Worm (Caenorhabditis elegans) whole organism, late embryonic: ENCODE data around the gene F49C12.5.

Source experiments
- K09A11.1 ChIP-seq: sonication (generic microtip); optimal IDR thresholded peaks from 2 replicates; lab custom pipeline; 2017; ENCODE audit warnings: antibody characterized with exemption, mild to moderate bottlenecking, missing genetic modification characterization, missing compliant biosample characterization; ENCODE audit not compliant: insufficient read depth
- Y22D7AL.16 ChIP-seq: sonication (generic microtip); optimal IDR thresholded peaks from 2 replicates; lab custom pipeline; 2016; ENCODE audit warnings: missing genetic modification characterization, missing compliant biosample characterization
- ama-1 ChIP-seq: fragments of 150-350 bp; optimal IDR thresholded peaks from 2 replicates; lab custom pipeline; 2014
- ceh-18 ChIP-seq: sonication (generic microtip); optimal IDR thresholded peaks from 2 replicates; lab custom pipeline; 2016; ENCODE audit warnings: missing genetic modification characterization, missing compliant biosample characterization
- ceh-2 ChIP-seq: sonication (generic microtip); optimal IDR thresholded peaks from 2 replicates; lab custom pipeline; 2016; ENCODE audit warnings: missing genotype, missing genetic modification characterization, missing compliant biosample characterization
- ceh-34 ChIP-seq: sonication (generic microtip); optimal IDR thresholded peaks from 2 replicates; lab custom pipeline; 2016; ENCODE audit warnings: mild to moderate bottlenecking, missing genetic modification characterization, missing compliant biosample characterization
- fkh-10 ChIP-seq: fragments of 150-350 bp; optimal IDR thresholded peaks from 2 replicates; lab custom pipeline; 2014; ENCODE audit warnings: missing biosample characterization, missing genetic modification reagents, missing genetic modification characterization
- hlh-8 ChIP-seq: sonication (generic microtip); optimal IDR thresholded peaks from 2 replicates; lab custom pipeline; 2016; ENCODE audit warnings: missing genotype, missing genetic modification characterization, missing compliant biosample characterization
- nfya-1 ChIP-seq: sonication (generic microtip); optimal IDR thresholded peaks from 2 replicates; lab custom pipeline; 2017; ENCODE audit warnings: missing genetic modification characterization, mild to moderate bottlenecking, missing compliant biosample characterization, antibody characterized with exemption, moderate library complexity
- pat-9 ChIP-seq: fragments of 200-800 bp; sonication (Bioruptor generic); optimal IDR thresholded peaks from 2 replicates; lab custom pipeline; 2018; ENCODE audit warnings: mild to moderate bottlenecking, missing genetic modification characterization, moderate library complexity, missing compliant biosample characterization
- rnt-1 ChIP-seq: sonication (generic microtip); optimal IDR thresholded peaks from 2 replicates; lab custom pipeline; 2016; ENCODE audit warnings: missing genetic modification characterization, missing compliant biosample characterization
- sox-4 ChIP-seq: sonication (generic microtip); optimal IDR thresholded peaks from 2 replicates; lab custom pipeline; 2017; ENCODE audit warnings: mild to moderate bottlenecking, missing genetic modification characterization, inconsistent platforms, missing compliant biosample characterization

- TF ChIP-seq fkh-10 = no peak
- TF ChIP-seq ceh-2 (tag; lab: Kevin White, UChicago) = no peak
- TF ChIP-seq sox-4 (tag; lab: Kevin White, UChicago) = no peak
- TF ChIP-seq pat-9 (tag; lab: Kevin White, UChicago) = no peak
- no peak for TF ChIP-seq nfya-1 (tag; lab: Kevin White, UChicago)
- no peak for TF ChIP-seq ama-1
- TF ChIP-seq ceh-18 (tag; lab: Kevin White, UChicago) = no peak
- TF ChIP-seq hlh-8 (tag; lab: Kevin White, UChicago) = no peak
- TF ChIP-seq ceh-34 (tag; lab: Kevin White, UChicago) = no peak
- TF ChIP-seq rnt-1 (tag; lab: Kevin White, UChicago) = no peak
- TF ChIP-seq K09A11.1 (tag; lab: Kevin White, UChicago) = no peak
- no peak for TF ChIP-seq Y22D7AL.16 (tag; lab: Kevin White, UChicago)
These were observed 45.0 kb upstream of the F49C12.5 start, which contains the start of gene Y11D7A.10 for ce11 chrIV:9259687-9260086.
